Fruit fly (Drosophila melanogaster): Measurements from ENCODE around the gene CG10512.

dm6 chr3L:21219160-21219559 lies 16.4 kb downstream of the CG10512 start:
- TF ChIP-seq CG6792 (GFP tag; optimal IDR thresholded peaks at IDR 0.05) (no peak), ss (GFP tag; optimal IDR thresholded peaks at IDR 0.05) (no peak), CG11762 (GFP tag; optimal IDR thresholded peaks at IDR 0.05; ENCODE audit: insufficient read depth) (no peak), CG32006 (GFP tag; optimal IDR thresholded peaks at IDR 0.05) (no peak), CG6854 (GFP tag; optimal IDR thresholded peaks at IDR 0.05) (no peak), Eip78C (GFP tag) (no peak)
